Worm (Caenorhabditis elegans) whole organism, L4/young adult: ENCODE measurements around the gene F13E9.16.

Source experiments
- W03F9.2 ChIP-seq: fragments of 150-350 bp; optimal IDR thresholded peaks from 2 replicates; lab custom pipeline; 2014; ENCODE audit warnings: missing biosample characterization, missing genetic modification characterization
- dao-5 ChIP-seq: sonication (generic microtip); optimal IDR thresholded peaks from 2 replicates; lab custom pipeline; 2016; ENCODE audit warnings: missing genotype, missing genetic modification characterization, moderate library complexity, missing compliant biosample characterization
- him-1 ChIP-seq: sonication (generic microtip); optimal IDR thresholded peaks from 2 replicates; lab custom pipeline; 2016; ENCODE audit warnings: missing genotype, missing genetic modification reagents, missing genetic modification characterization, missing compliant biosample characterization

The F13E9.16 gene

ce11 chrIV:10879542-10879941, 7.6 kb downstream of the F13E9.16 start, which contains the start of gene sdz-13:
TSS of gene sdz-13 (minus strand) at chrIV:10879642.
- no peak for TF ChIP-seq him-1
- no peak for TF ChIP-seq W03F9.2 (tag; lab: Kevin White, UChicago)
- TF ChIP-seq dao-5 (tag; lab: Kevin White, UChicago): no peak

ce11 chrIV:10876844-10877243, 10.3 kb downstream of the F13E9.16 start, which contains the start of gene fipr-14:
TSS of gene fipr-14 (plus strand) at chrIV:10877144.
- TF ChIP-seq him-1: no peak
- TF ChIP-seq dao-5 (tag; lab: Kevin White, UChicago): no peak
- TF ChIP-seq W03F9.2 (tag; lab: Kevin White, UChicago): no peak

- TF ChIP-seq him-1: no peak
- TF ChIP-seq dao-5 (tag; lab: Kevin White, UChicago): no peak
- no peak for TF ChIP-seq W03F9.2 (tag; lab: Kevin White, UChicago)
These were observed 12.7 kb downstream of the F13E9.16 start, which contains the start of gene F13E9.12 for ce11 chrIV:10874527-10874926. TSS of gene F13E9.12 (minus strand) at chrIV:10874627.

ce11 chrIV:10870158-10870557, 17.0 kb downstream of the F13E9.16 start:
- TF ChIP-seq him-1 (peak; percentile 1), W03F9.2 (tag; lab: Kevin White, UChicago) (no peak)

- TF ChIP-seq W03F9.2 (tag; lab: Kevin White, UChicago) (no peak), him-1 (no peak)
These were observed 17.5 kb downstream of the F13E9.16 start for ce11 chrIV:10869642-10870041.

- TF ChIP-seq W03F9.2 (tag; lab: Kevin White, UChicago): no peak
- no peak for TF ChIP-seq dao-5 (tag; lab: Kevin White, UChicago)
- TF ChIP-seq him-1: no peak
These were observed 18.4 kb downstream of the F13E9.16 start, which contains the start of gene F13E9.11 for ce11 chrIV:10868629-10869251. TSS of gene F13E9.11 (minus strand) at chrIV:10869135.

- TF ChIP-seq him-1 (no peak), dao-5 (tag; lab: Kevin White, UChicago) (no peak), W03F9.2 (tag; lab: Kevin White, UChicago) (no peak)
These were observed 19.6 kb downstream of the F13E9.16 start for ce11 chrIV:10867370-10868146.

ce11 chrIV:10864031-10864430, 23.2 kb downstream of the F13E9.16 start, which contains the start of gene nish-1:
TSS of gene nish-1 (plus strand) at chrIV:10864331.
- TF ChIP-seq W03F9.2 (tag; lab: Kevin White, UChicago): no peak
- no peak for TF ChIP-seq him-1
- TF ChIP-seq dao-5 (tag; lab: Kevin White, UChicago): no peak

ce11 chrIV:10861102-10861501, 26.1 kb downstream of the F13E9.16 start, which contains the start of gene rbm-22:
TSS of gene rbm-22 (plus strand) at chrIV:10861402.
- TF ChIP-seq him-1 (no peak), W03F9.2 (tag; lab: Kevin White, UChicago) (no peak), dao-5 (tag; lab: Kevin White, UChicago) (no peak)

- TF ChIP-seq dao-5 (tag; lab: Kevin White, UChicago) (no peak), him-1 (no peak), W03F9.2 (tag; lab: Kevin White, UChicago) (peak; percentile 31)
These were observed 28.7 kb downstream of the F13E9.16 start, which contains the start of the genes T11G6.2 and hars-1 for ce11 chrIV:10858300-10859016. TSS of gene T11G6.2 (minus strand) at chrIV:10858496. TSS of gene hars-1 (plus strand) at chrIV:10858957.

- TF ChIP-seq W03F9.2 (tag; lab: Kevin White, UChicago): no peak
- TF ChIP-seq him-1: no peak
- TF ChIP-seq dao-5 (tag; lab: Kevin White, UChicago): no peak
These were observed 31.2 kb downstream of the F13E9.16 start for ce11 chrIV:10855946-10856345.

ce11 chrIV:10855049-10855448, 32.1 kb downstream of the F13E9.16 start, which contains the start of gene T11G6.3:
TSS of gene T11G6.3 (minus strand) at chrIV:10855237.
- no peak for TF ChIP-seq W03F9.2 (tag; lab: Kevin White, UChicago)
- no peak for TF ChIP-seq dao-5 (tag; lab: Kevin White, UChicago)
- no peak for TF ChIP-seq him-1

ce11 chrIV:10854042-10854441, 33.1 kb downstream of the F13E9.16 start:
- TF ChIP-seq dao-5 (tag; lab: Kevin White, UChicago) (no peak), W03F9.2 (tag; lab: Kevin White, UChicago) (no peak), him-1 (no peak)
